Fruit fly (Drosophila melanogaster): ENCODE data around the gene how.

- TF ChIP-seq Sin3A (optimal IDR thresholded peaks at IDR 0.05), result no peak
- TF ChIP-seq Myc (optimal IDR thresholded peaks at IDR 0.05), result no peak
- no peak for TF ChIP-seq psq (optimal IDR thresholded peaks at IDR 0.05)
- no peak for TF ChIP-seq insv (optimal IDR thresholded peaks at IDR 0.05)
- TF ChIP-seq ttk (optimal IDR thresholded peaks at IDR 0.05), result no peak
- no peak for TF ChIP-seq h (optimal IDR thresholded peaks at IDR 0.05)
Observed at dm6 chr3R:22080161-22080560, 38.2 kb downstream of the how start, which contains the start of gene CG13408.

Measured in Kc167 (cell line).